Fruit fly (Drosophila melanogaster): ENCODE results near the gene Vps15.

- TF ChIP-seq HmgD (GFP tag; optimal IDR thresholded peaks at IDR 0.05) (no peak), Optix (GFP tag; IDR thresholded peaks at IDR 0.05) (no peak), Dip2 (GFP tag; IDR thresholded peaks at IDR 0.05) (no peak), bbx (GFP tag; IDR thresholded peaks at IDR 0.05; ENCODE audit: partially characterized antibody) (no peak), CG15269 (tag; optimal IDR thresholded peaks at IDR 0.05) (no peak), stc (GFP tag; IDR thresholded peaks at IDR 0.05) (no peak), CG8359 (GFP tag; optimal IDR thresholded peaks at IDR 0.05; ENCODE audit: borderline replicate concordance) (no peak), lilli (GFP tag; optimal IDR thresholded peaks at IDR 0.05) (no peak), ranshi (GFP tag; IDR thresholded peaks at IDR 0.05) (no peak), CG8944 (GFP tag; optimal IDR thresholded peaks at IDR 0.05) (no peak), Sry-δ (GFP tag; optimal IDR thresholded peaks at IDR 0.05) (no peak), seq (GFP tag; IDR thresholded peaks at IDR 0.05) (no peak)
Observed at dm6 chr3R:9232346-9232745, 13.3 kb downstream of the Vps15 start.

Measured in whole organism, embryonic.